Fruit fly (Drosophila melanogaster): ENCODE results near the gene slou.

slou gene

DNA sequence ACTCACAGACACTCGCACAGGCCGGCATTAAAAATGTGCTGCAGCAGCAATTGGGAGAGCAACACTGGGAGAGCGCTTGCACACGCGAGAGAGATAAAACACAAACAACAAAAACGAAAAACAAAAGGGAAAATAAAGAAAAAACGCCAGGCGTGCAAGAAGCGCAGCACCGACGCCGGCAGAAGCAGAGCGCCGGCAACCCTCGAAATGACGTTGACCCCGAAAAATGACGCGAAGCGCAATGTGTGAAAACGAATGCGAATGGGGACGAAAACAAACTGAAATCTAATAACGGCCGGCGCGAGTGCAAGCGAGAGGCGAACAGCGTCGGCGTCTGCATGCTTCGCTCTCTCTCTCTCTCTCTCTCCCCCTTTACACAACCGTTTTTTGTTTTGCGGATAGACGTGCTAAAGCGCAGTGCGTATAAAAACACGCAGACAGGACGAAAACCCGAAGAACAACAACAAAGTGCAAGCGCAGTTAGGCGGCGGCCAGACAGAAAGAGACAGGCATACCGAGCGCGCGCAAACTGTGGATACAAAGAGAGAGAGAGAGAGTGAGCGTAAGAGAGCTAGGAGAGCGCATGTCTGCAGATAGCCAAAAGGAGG lies 48.4 kb upstream of the slou start (continued):
- TF ChIP-seq ci (GFP tag; IDR thresholded peaks at IDR 0.05) (no peak), phol (tag; optimal IDR thresholded peaks at IDR 0.05) (no peak), CG8924 (tag; optimal IDR thresholded peaks at IDR 0.05) (peak; percentile 73), br (optimal IDR thresholded peaks at IDR 0.05) (no peak), Sox100B (GFP tag; optimal IDR thresholded peaks at IDR 0.05) (no peak), row (GFP tag; IDR thresholded peaks at IDR 0.05) (no peak), oc (tag; optimal IDR thresholded peaks at IDR 0.05) (no peak), chn (GFP tag; optimal IDR thresholded peaks at IDR 0.05) (peak; percentile 0), ind (GFP tag; optimal IDR thresholded peaks at IDR 0.05) (no peak), Sry-δ (GFP tag; optimal IDR thresholded peaks at IDR 0.05) (no peak), CG15011 (GFP tag; optimal IDR thresholded peaks at IDR 0.05) (no peak), CG11093 (GFP tag; IDR thresholded peaks at IDR 0.05) (no peak), cad (GFP tag; optimal IDR thresholded peaks at IDR 0.05) (peak; percentile 70), Usf (GFP tag; optimal IDR thresholded peaks at IDR 0.05) (no peak), NK7.1 (GFP tag; optimal IDR thresholded peaks at IDR 0.05) (no peak), ERR (GFP tag; optimal IDR thresholded peaks at IDR 0.05) (no peak), hth (optimal IDR thresholded peaks at IDR 0.05) (no peak), insv (GFP tag; optimal IDR thresholded peaks at IDR 0.05) (peak in 1 of 2 experiments; percentile 23), D (optimal IDR thresholded peaks at IDR 0.05) (peak; percentile 90), D (GFP tag; optimal IDR thresholded peaks at IDR 0.05) (peak; percentile 2), kay (GFP tag; optimal IDR thresholded peaks at IDR 0.05) (no peak), rib (GFP tag; IDR thresholded peaks at IDR 0.05) (no peak), CG2712 (tag; optimal IDR thresholded peaks at IDR 0.05) (no peak), CG15073 (GFP tag; optimal IDR thresholded peaks at IDR 0.05) (no peak), CG17829 (tag; optimal IDR thresholded peaks at IDR 0.05) (peak; percentile 35), Hand (GFP tag; optimal IDR thresholded peaks at IDR 0.05) (no peak), psq (GFP tag; optimal IDR thresholded peaks at IDR 0.05) (peak; percentile 99), Awh (GFP tag; IDR thresholded peaks at IDR 0.05) (no peak), CG7839 (tag; optimal IDR thresholded peaks at IDR 0.05) (no peak), slbo (GFP tag; IDR thresholded peaks at IDR 0.05) (no peak), vvl (GFP tag; IDR thresholded peaks at IDR 0.05) (no peak), Fer1 (GFP tag; optimal IDR thresholded peaks at IDR 0.05) (no peak), Ssrp (tag; optimal IDR thresholded peaks at IDR 0.05) (no peak)

DNA sequence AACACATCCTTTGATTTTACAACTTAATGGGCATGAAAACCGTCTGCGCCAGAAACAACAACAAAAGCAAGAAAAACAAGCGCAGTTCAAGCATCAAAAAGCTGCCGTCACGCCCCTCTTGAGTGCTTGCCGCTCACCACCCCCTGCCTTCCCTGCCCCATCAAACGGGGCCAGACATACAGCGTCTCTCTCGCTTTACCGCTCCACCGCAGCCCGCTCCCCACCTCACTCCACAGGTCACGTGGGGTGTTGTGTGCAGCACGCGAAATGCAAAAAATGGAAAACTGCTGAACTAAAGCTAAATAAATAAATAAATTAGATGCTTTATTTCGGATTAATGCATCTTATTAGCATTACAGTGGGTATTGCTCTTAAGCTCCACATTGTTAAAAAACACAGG lies 47.6 kb upstream of the slou start:
- TF ChIP-seq p53 (GFP tag; optimal IDR thresholded peaks at IDR 0.05) (no peak), ci (GFP tag; IDR thresholded peaks at IDR 0.05) (peak; percentile 17; the same call in 1 of the 3 replicates), CG1602 (GFP tag; optimal IDR thresholded peaks at IDR 0.05) (no peak), crol (GFP tag; IDR thresholded peaks at IDR 0.05) (peak; percentile 95), CG12942 (GFP tag; optimal IDR thresholded peaks at IDR 0.05) (no peak), Ptx1 (GFP tag; IDR thresholded peaks at IDR 0.05) (no peak), CG2889 (GFP tag; IDR thresholded peaks at IDR 0.05) (no peak), cwo (GFP tag; optimal IDR thresholded peaks at IDR 0.05) (peak; percentile 13), Trl (optimal IDR thresholded peaks at IDR 0.05) (peak in 1 of 2 experiments; percentile 17), Trl (GFP tag; optimal IDR thresholded peaks at IDR 0.05) (no peak), CG4360 (GFP tag; IDR thresholded peaks at IDR 0.05) (peak; percentile 50), CG31388 (GFP tag; optimal IDR thresholded peaks at IDR 0.05) (no peak), Med (GFP tag) (peak; percentile 61), sens (GFP tag) (peak; percentile 63), CG7987 (GFP tag; optimal IDR thresholded peaks at IDR 0.05) (peak; percentile 22), CG1832 (GFP tag; optimal IDR thresholded peaks at IDR 0.05) (peak; percentile 6), ash1 (GFP tag; optimal IDR thresholded peaks at IDR 0.05) (peak; percentile 20)

All from whole organism, embryonic.